Worm (Caenorhabditis elegans) whole organism, L4/young adult: Measurements from ENCODE around the gene sdz-33.
"Not testable (repeated sequence)": the region's sequence is repeated elsewhere in the genome, so short reads cannot be mapped to it uniquely, and the experiment has no call there.

Experiments
- W03F9.2 ChIP-seq: fragments of 150-350 bp; optimal IDR thresholded peaks from 2 replicates; lab custom pipeline; 2014; ENCODE audit warnings: missing biosample characterization, missing genetic modification characterization
- dao-5 ChIP-seq: sonication (generic microtip); optimal IDR thresholded peaks from 2 replicates; lab custom pipeline; 2016; ENCODE audit warnings: missing genotype, missing genetic modification characterization, moderate library complexity, missing compliant biosample characterization

DNA sequence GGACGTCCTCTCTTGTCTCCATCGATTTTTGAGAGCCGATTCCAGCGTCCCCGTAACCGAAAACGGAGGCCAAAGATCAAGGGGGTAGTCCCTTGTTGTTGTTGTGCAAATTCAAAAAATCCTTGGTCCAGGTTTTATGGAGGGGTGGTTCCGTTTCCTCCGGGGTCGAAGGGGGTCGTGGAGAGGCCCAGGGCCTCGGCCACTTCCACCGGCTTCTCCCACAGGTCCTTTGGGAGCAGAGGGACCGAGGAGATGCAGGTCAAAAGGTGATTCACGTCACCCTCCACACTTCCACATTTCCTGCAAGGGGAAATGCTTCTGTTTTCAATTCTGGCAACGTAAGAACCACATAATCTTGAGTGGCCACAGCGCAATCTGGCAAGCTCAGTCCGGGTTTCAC lies 23.6 kb upstream of the sdz-33 start, which contains the start of gene fbxb-22:
- not testable (repeated sequence) for TF ChIP-seq dao-5, W03F9.2 (tag; lab: Kevin White, UChicago)
